Worm (Caenorhabditis elegans): ENCODE measurements around the gene Y60C6A.1.

DNA sequence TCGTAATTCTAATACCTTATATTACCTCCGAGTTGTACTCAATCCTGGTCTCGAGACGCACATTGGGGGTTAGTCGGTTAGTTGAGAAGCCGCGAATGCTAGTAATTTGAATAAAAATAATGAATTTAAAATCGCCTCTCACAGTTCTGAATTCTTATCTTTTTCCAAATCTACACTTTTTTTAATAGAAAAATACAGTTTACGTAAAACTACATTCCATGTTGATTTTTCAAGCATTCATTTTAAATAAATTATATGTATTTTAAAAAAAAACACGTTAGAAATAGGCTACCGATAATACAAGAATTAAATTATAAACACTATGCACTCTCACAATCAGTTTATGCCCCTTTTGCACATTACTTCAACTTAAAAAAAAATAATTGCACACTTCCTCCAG, 13.8 kb upstream of the Y60C6A.1 start, which contains the start of gene C18G1.9:
- TF ChIP-seq ama-1 (optimal IDR thresholded peaks at IDR 0.05) = no peak
- no peak for TF ChIP-seq tbx-2 (tag; optimal IDR thresholded peaks at IDR 0.05)
- no peak for TF ChIP-seq dmd-4 (tag; optimal IDR thresholded peaks at IDR 0.05; ENCODE audit: borderline replicate concordance)
- no peak for TF ChIP-seq fkh-10 (GFP tag; optimal IDR thresholded peaks at IDR 0.05)
- no peak for TF ChIP-seq unc-86 (tag; optimal IDR thresholded peaks at IDR 0.05)
- TF ChIP-seq C38D4.7 (GFP tag; optimal IDR thresholded peaks at IDR 0.05) = no peak
- no peak for TF ChIP-seq nhr-11 (tag; optimal IDR thresholded peaks at IDR 0.05)
